Fruit fly (Drosophila melanogaster): Measurements from ENCODE around the gene fipi.
A peak's percentile ranks its signal among the peaks of the same experiment; 100 is the strongest.

The fipi gene

dm6 chr2L:4801705-4802216 lies 7.9 kb upstream of the fipi start, which contains the start of gene slf (continued):
- TF ChIP-seq H2.0 (GFP tag; IDR thresholded peaks at IDR 0.05) (no peak), inv (GFP tag; IDR thresholded peaks at IDR 0.05; ENCODE audit: partially characterized antibody) (peak; percentile 10; the same call in 1 of the 2 replicates), Fer2 (tag; optimal IDR thresholded peaks at IDR 0.05) (no peak), Jarid2 (GFP tag; optimal IDR thresholded peaks at IDR 0.05) (peak; percentile 18), CG3281 (GFP tag; optimal IDR thresholded peaks at IDR 0.05) (no peak), h (optimal IDR thresholded peaks at IDR 0.05) (no peak), stwl (tag; optimal IDR thresholded peaks at IDR 0.05) (no peak), CG13894 (tag; optimal IDR thresholded peaks at IDR 0.05) (peak; percentile 84), chinmo (GFP tag; IDR thresholded peaks at IDR 0.05; ENCODE audit: partially characterized antibody) (peak; percentile 93), vvl (GFP tag; IDR thresholded peaks at IDR 0.05) (0 out of 2 replicates have a peak, but pooled peaks have one; percentile 16), CG8944 (GFP tag; optimal IDR thresholded peaks at IDR 0.05) (no peak), ftz-f1 (GFP tag; optimal IDR thresholded peaks at IDR 0.05) (peak; percentile 1)

dm6 chr2L:4800033-4800432 lies 6.2 kb upstream of the fipi start:
- no peak for TF ChIP-seq gsb (GFP tag; IDR thresholded peaks at IDR 0.05)
- TF ChIP-seq Poxn (GFP tag; IDR thresholded peaks at IDR 0.05), result no peak
- no peak for TF ChIP-seq CG14965 (GFP tag; optimal IDR thresholded peaks at IDR 0.05; ENCODE audit: borderline replicate concordance)
- no peak for TF ChIP-seq CG8765 (GFP tag; IDR thresholded peaks at IDR 0.05)
- TF ChIP-seq CG33213 (GFP tag; optimal IDR thresholded peaks at IDR 0.05), result no peak
- TF ChIP-seq Ptx1 (GFP tag; IDR thresholded peaks at IDR 0.05), result no peak
- 0 out of 4 replicates have a peak, but pooled peaks have one; percentile 25 for TF ChIP-seq chinmo (GFP tag; IDR thresholded peaks at IDR 0.05; ENCODE audit: partially characterized antibody)
- peak; percentile 4; the same call in 1 of the 3 replicates for TF ChIP-seq CG11456 (GFP tag; IDR thresholded peaks at IDR 0.05)
- no peak for TF ChIP-seq Bteb2 (GFP tag; optimal IDR thresholded peaks at IDR 0.05)
- no peak for TF ChIP-seq wek (GFP tag; optimal IDR thresholded peaks at IDR 0.05)
- TF ChIP-seq CG8388 (GFP tag; optimal IDR thresholded peaks at IDR 0.05), result peak; percentile 9
- no peak for TF ChIP-seq Bdp1 (GFP tag; optimal IDR thresholded peaks at IDR 0.05)
- TF ChIP-seq odd (GFP tag; optimal IDR thresholded peaks at IDR 0.05), result no peak
- no peak for TF ChIP-seq Xbp1 (GFP tag; optimal IDR thresholded peaks at IDR 0.05)
- TF ChIP-seq CG31388 (GFP tag; optimal IDR thresholded peaks at IDR 0.05), result no peak
- TF ChIP-seq HmgZ (tag; optimal IDR thresholded peaks at IDR 0.05), result no peak
- TF ChIP-seq lbe (GFP tag; optimal IDR thresholded peaks at IDR 0.05), result no peak
- no peak for TF ChIP-seq cad (GFP tag; optimal IDR thresholded peaks at IDR 0.05)
- peak; percentile 47 for TF ChIP-seq Med (GFP tag)
- TF ChIP-seq Tbp (GFP tag; optimal IDR thresholded peaks at IDR 0.05), result no peak
- no peak for TF ChIP-seq lmd (GFP tag; IDR thresholded peaks at IDR 0.05)
- TF ChIP-seq CG1024 (GFP tag; IDR thresholded peaks at IDR 0.05), result no peak
- no peak for TF ChIP-seq Trl (optimal IDR thresholded peaks at IDR 0.05)
- TF ChIP-seq Trl (GFP tag; optimal IDR thresholded peaks at IDR 0.05), result no peak
- no peak for TF ChIP-seq CG8290 (GFP tag; optimal IDR thresholded peaks at IDR 0.05)
- no peak for TF ChIP-seq CG8290 (tag; optimal IDR thresholded peaks at IDR 0.05)
- no peak for TF ChIP-seq cg (GFP tag; optimal IDR thresholded peaks at IDR 0.05)
- TF ChIP-seq CG6272 (GFP tag; IDR thresholded peaks at IDR 0.05), result no peak
- TF ChIP-seq lilli (GFP tag; optimal IDR thresholded peaks at IDR 0.05), result no peak
- no peak for TF ChIP-seq Sox102F (GFP tag; optimal IDR thresholded peaks at IDR 0.05)
- TF ChIP-seq CG30403 (GFP tag; optimal IDR thresholded peaks at IDR 0.05), result no peak
- 0 out of 3 replicates have a peak, but pooled peaks have one; percentile 26 for TF ChIP-seq ci (GFP tag; IDR thresholded peaks at IDR 0.05)
- no peak for TF ChIP-seq bcd (GFP tag; optimal IDR thresholded peaks at IDR 0.05)
